Worm (Caenorhabditis elegans): ENCODE results near the gene Y47D7A.13.
A peak's percentile ranks its signal among the peaks of the same experiment; 100 is the strongest.

Gene Y47D7A.13

ce11 chrV:4435411-4435981, at the start of gene Y47D7A.13:
Gene Y47D7A.13, minus strand, starts transcription at chrV:4435927.
- TF ChIP-seq mes-4 (tag; optimal IDR thresholded peaks at IDR 0.05) (no peak), zfh-2 (GFP tag; conservative IDR thresholded peaks at IDR 0.05) (peak; percentile 70), ceh-58 (GFP tag; IDR thresholded peaks at IDR 0.05) (no peak), ceh-79 (tag; optimal IDR thresholded peaks at IDR 0.05) (peak; percentile 22), F33H1.4 (GFP tag; IDR thresholded peaks at IDR 0.05) (0 out of 2 replicates have a peak, but pooled peaks have one; percentile 24), hlh-26 (GFP tag; conservative IDR thresholded peaks at IDR 0.05) (no peak), aptf-2 (GFP tag; conservative IDR thresholded peaks at IDR 0.05) (no peak), egrh-3 (GFP tag; IDR thresholded peaks at IDR 0.05) (peak; percentile 93)

- TF ChIP-seq pbrm-1 (GFP tag; IDR thresholded peaks at IDR 0.05) = no peak
- peak; percentile 27 for TF ChIP-seq nhr-90 (tag; optimal IDR thresholded peaks at IDR 0.05)
- TF ChIP-seq akir-1 (GFP tag; optimal IDR thresholded peaks at IDR 0.05) = no peak
- TF ChIP-seq nfya-1 (tag; optimal IDR thresholded peaks at IDR 0.05; ENCODE audit: borderline replicate concordance, insufficient read depth) = no peak
- no peak for TF ChIP-seq lin-35 (GFP tag; optimal IDR thresholded peaks at IDR 0.05)
- TF ChIP-seq bed-1 (GFP tag; IDR thresholded peaks at IDR 0.05) = no peak
- no peak for TF ChIP-seq lsl-1 (GFP tag; optimal IDR thresholded peaks at IDR 0.05)
- no peak for TF ChIP-seq madf-10 (tag; optimal IDR thresholded peaks at IDR 0.05)
- TF ChIP-seq ceh-79 (tag; optimal IDR thresholded peaks at IDR 0.05) = no peak
- TF ChIP-seq cebp-1 (GFP tag; IDR thresholded peaks at IDR 0.05) = no peak
- peak; percentile 23 for TF ChIP-seq cebp-1 (tag; optimal IDR thresholded peaks at IDR 0.05)
- TF ChIP-seq F33H1.4 (GFP tag; IDR thresholded peaks at IDR 0.05) = no peak
- TF ChIP-seq T26A5.8 (tag; optimal IDR thresholded peaks at IDR 0.05) = no peak
- no peak for TF ChIP-seq B0035.1 (tag; optimal IDR thresholded peaks at IDR 0.05)
- no peak for TF ChIP-seq Y95B8A.8 (GFP tag; IDR thresholded peaks at IDR 0.05)
- no peak for TF ChIP-seq Y53F4B.3 (GFP tag; IDR thresholded peaks at IDR 0.05)
- no peak for TF ChIP-seq lag-1 (GFP tag; IDR thresholded peaks at IDR 0.05)
- TF ChIP-seq unc-130 (GFP tag; optimal IDR thresholded peaks at IDR 0.05) = no peak
- TF ChIP-seq F39B2.1 (GFP tag; IDR thresholded peaks at IDR 0.05) = no peak
- no peak for TF ChIP-seq madf-6 (GFP tag; IDR thresholded peaks at IDR 0.05)
- TF ChIP-seq fkh-3 (tag; optimal IDR thresholded peaks at IDR 0.05) = no peak
- no peak for TF ChIP-seq F55B11.4 (tag; optimal IDR thresholded peaks at IDR 0.05; ENCODE audit: borderline replicate concordance, insufficient read depth)
- no peak for TF ChIP-seq cebp-2 (GFP tag; IDR thresholded peaks at IDR 0.05)
- TF ChIP-seq pha-4 (tag; optimal IDR thresholded peaks at IDR 0.05) = peak; percentile 61
- 0 out of 2 replicates have a peak, but pooled peaks have one; percentile 13 for TF ChIP-seq dox-1 (GFP tag; IDR thresholded peaks at IDR 0.05)
- TF ChIP-seq F22D6.2 (tag; optimal IDR thresholded peaks at IDR 0.05) = no peak
- no peak for TF ChIP-seq ztf-25 (GFP tag; IDR thresholded peaks at IDR 0.05)
- no peak for TF ChIP-seq rpc-1 (optimal IDR thresholded peaks at IDR 0.05)
- TF ChIP-seq rpc-1 (tag; optimal IDR thresholded peaks at IDR 0.05) = no peak
- no peak for TF ChIP-seq snpc-1.1 (tag; optimal IDR thresholded peaks at IDR 0.05; ENCODE audit: insufficient read depth)
- TF ChIP-seq snpc-3.4 (tag; optimal IDR thresholded peaks at IDR 0.05) = no peak
- TF ChIP-seq athp-1 (tag; optimal IDR thresholded peaks at IDR 0.05) = no peak
- no peak for TF ChIP-seq let-526 (GFP tag; IDR thresholded peaks at IDR 0.05)
- no peak for TF ChIP-seq lir-1 (GFP tag; conservative IDR thresholded peaks at IDR 0.05)
- TF ChIP-seq somi-1 (GFP tag; optimal IDR thresholded peaks at IDR 0.05) = no peak
- no peak for TF ChIP-seq lin-54 (GFP tag; optimal IDR thresholded peaks at IDR 0.05)
- no peak for TF ChIP-seq lin-26 (GFP tag; IDR thresholded peaks at IDR 0.05)
- no peak for TF ChIP-seq unc-62 (GFP tag; optimal IDR thresholded peaks at IDR 0.05)
- TF ChIP-seq hmg-20 (GFP tag; IDR thresholded peaks at IDR 0.05) = no peak
- TF ChIP-seq lin-40 (tag; optimal IDR thresholded peaks at IDR 0.05) = peak; percentile 39
- no peak for TF ChIP-seq F37B4.10 (GFP tag; IDR thresholded peaks at IDR 0.05)
- no peak for TF ChIP-seq mxl-1 (tag; optimal IDR thresholded peaks at IDR 0.05)
Measured at ce11 chrV:4483049-4483507, 47.4 kb upstream of the Y47D7A.13 start, which contains the start of gene exc-15. Gene exc-15, plus strand, starts transcription at chrV:4483459.
